Fruit fly (Drosophila melanogaster) whole organism, embryonic: ENCODE results near the gene CG10214.

Source experiments
- Awh ChIP-seq: fragments of 200-800 bp; sonication (Bioruptor generic); IDR thresholded peaks from 2 replicates; pipeline ENCODE4, ENCODE4 v1.3.6; 2022; ENCODE audit warnings: missing biosample characterization, missing genetic modification characterization
- Blimp-1 ChIP-seq: fragments of 200-800 bp; sonication (Bioruptor generic); optimal IDR thresholded peaks from 3 replicates; lab custom pipeline; 2018; ENCODE audit warnings: missing biosample characterization, missing genetic modification characterization, mild to moderate bottlenecking, moderate library complexity, missing genetic modification reagents
- Bteb2 ChIP-seq: fragments of 200-800 bp; sonication (Bioruptor generic); optimal IDR thresholded peaks from 2 replicates; lab custom pipeline; 2016; ENCODE audit warnings: missing biosample characterization, missing genetic modification characterization
- CG10147 ChIP-seq: fragments of 200-800 bp; sonication (Bioruptor generic); optimal IDR thresholded peaks from 2 replicates; lab custom pipeline; 2019; ENCODE audit warnings: missing biosample characterization, mild to moderate bottlenecking, missing genetic modification characterization, moderate library complexity
- CG10274 ChIP-seq: fragments of 200-800 bp; sonication (Bioruptor generic); optimal IDR thresholded peaks from 3 replicates; lab custom pipeline; 2017; ENCODE audit warnings: missing biosample characterization, mild to moderate bottlenecking, missing genetic modification characterization
- CG10565 ChIP-seq: fragments of 200-800 bp; sonication (Bioruptor generic); optimal IDR thresholded peaks from 3 replicates; lab custom pipeline; 2016; ENCODE audit warnings: missing biosample characterization, mild to moderate bottlenecking, missing genetic modification characterization
- CG11723 ChIP-seq: fragments of 200-800 bp; sonication (Bioruptor generic); optimal IDR thresholded peaks from 2 replicates; lab custom pipeline; 2017; ENCODE audit warnings: missing biosample characterization, mild to moderate bottlenecking, missing genetic modification characterization
- CG12299 ChIP-seq: fragments of 200-800 bp; sonication (Bioruptor generic); optimal IDR thresholded peaks from 2 replicates; lab custom pipeline; 2018; ENCODE audit warnings: missing biosample characterization, mild to moderate bottlenecking, missing genetic modification characterization
- CG1602 ChIP-seq: fragments of 200-800 bp; sonication (Bioruptor generic); optimal IDR thresholded peaks from 3 replicates; lab custom pipeline; 2016; ENCODE audit warnings: missing biosample characterization, missing genetic modification characterization
- CG17359 ChIP-seq: fragments of 200-800 bp; sonication (Bioruptor generic); optimal IDR thresholded peaks from 3 replicates; lab custom pipeline; 2018; ENCODE audit warnings: missing biosample characterization, mild to moderate bottlenecking, missing genetic modification characterization, moderate library complexity
- CG18262 ChIP-seq: fragments of 200-800 bp; optimal IDR thresholded peaks from 3 replicates; lab custom pipeline; 2019; ENCODE audit warnings: missing biosample characterization, mild to moderate bottlenecking, missing genetic modification characterization, moderate library complexity
- CG2199 ChIP-seq: fragments of 200-800 bp; sonication (Bioruptor generic); IDR thresholded peaks from 3 replicates; pipeline ENCODE4 v1.3.6; 2022; ENCODE audit warnings: missing biosample characterization, missing genetic modification characterization
- CG31365 ChIP-seq: fragments of 200-800 bp; sonication (Bioruptor generic); optimal IDR thresholded peaks from 2 replicates; lab custom pipeline; 2018; ENCODE audit warnings: missing biosample characterization, mild to moderate bottlenecking, missing genetic modification characterization
- CG31388 ChIP-seq: fragments of 200-800 bp; sonication (Bioruptor generic); optimal IDR thresholded peaks from 2 replicates; lab custom pipeline; 2016; ENCODE audit warnings: missing biosample characterization, missing genetic modification characterization
- CG33557 ChIP-seq: fragments of 200-800 bp; sonication (Bioruptor generic); optimal IDR thresholded peaks from 2 replicates; lab custom pipeline; 2019; ENCODE audit warnings: missing biosample characterization, mild to moderate bottlenecking, missing genetic modification characterization, moderate library complexity
- CG34376 ChIP-seq: fragments of 200-800 bp; sonication (Bioruptor generic); optimal IDR thresholded peaks from 2 replicates; lab custom pipeline; 2018; ENCODE audit warnings: missing biosample characterization, mild to moderate bottlenecking, missing genetic modification characterization
- CG3838 ChIP-seq: fragments of 200-800 bp; sonication (Bioruptor generic); optimal IDR thresholded peaks from 3 replicates; lab custom pipeline; 2016; ENCODE audit warnings: missing biosample characterization, missing genetic modification characterization
- CG7745 ChIP-seq: fragments of 200-800 bp; sonication (Bioruptor generic); optimal IDR thresholded peaks from 2 replicates; lab custom pipeline; 2018; ENCODE audit warnings: missing biosample characterization, mild to moderate bottlenecking, missing genetic modification characterization, moderate library complexity
- CG9727 ChIP-seq: fragments of 200-800 bp; sonication (Bioruptor generic); optimal IDR thresholded peaks from 3 replicates; lab custom pipeline; 2017; ENCODE audit warnings: missing biosample characterization, mild to moderate bottlenecking, missing genetic modification characterization
- CTCF ChIP-seq: fragments of 200-800 bp; sonication (Bioruptor generic); optimal IDR thresholded peaks from 2 replicates; lab custom pipeline; 2017; ENCODE audit warnings: missing biosample characterization, mild to moderate bottlenecking, missing genetic modification characterization, moderate library complexity
- D19A ChIP-seq: fragments of 200-800 bp; optimal IDR thresholded peaks from 3 replicates; lab custom pipeline; 2019; ENCODE audit warnings: missing biosample characterization, mild to moderate bottlenecking, missing genetic modification characterization, moderate library complexity
- Ets65A ChIP-seq: fragments of 200-800 bp; sonication (Bioruptor generic); peaks from one replicate; lab custom pipeline; 2016; ENCODE audit warnings: missing biosample characterization, missing genetic modification characterization
- Hr78 ChIP-seq, 2 experiments: fragments of 200-800 bp in 1 of 2; fragments of >200 bp in 1 of 2; sonication (Bioruptor generic) in 1 of 2; optimal IDR thresholded peaks; 2 replicates each; lab custom pipeline; 2017 to 2019; ENCODE audit warnings: missing biosample characterization in 2 of 2, missing genetic modification characterization in 2 of 2, mild to moderate bottlenecking in 1 of 2, moderate library complexity in 1 of 2
- MBD-R2 ChIP-seq: fragments of 200-800 bp; sonication (Bioruptor generic); IDR thresholded peaks from 2 replicates; pipeline ENCODE4 v1.3.6; 2022; ENCODE audit warnings: missing biosample characterization, missing genetic modification characterization
- NC2α ChIP-seq: fragments of 200-800 bp; sonication (Bioruptor generic); optimal IDR thresholded peaks from 2 replicates; lab custom pipeline; 2016; ENCODE audit warnings: missing biosample characterization, missing genetic modification characterization
- PHDP ChIP-seq: fragments of 200-800 bp; sonication (Bioruptor generic); optimal IDR thresholded peaks from 3 replicates; lab custom pipeline; 2018; ENCODE audit warnings: missing biosample characterization, mild to moderate bottlenecking, missing genetic modification characterization, moderate library complexity
- Pdp1 ChIP-seq, 2 experiments: fragments of 200-800 bp; sonication (Bioruptor generic); optimal IDR thresholded peaks; 3 replicates each; lab custom pipeline; 2016; ENCODE audit warnings: missing biosample characterization in 2 of 2, missing genetic modification characterization in 2 of 2, mild to moderate bottlenecking in 1 of 2, moderate library complexity in 1 of 2
- Ptx1 ChIP-seq: fragments of 200-800 bp; sonication (Bioruptor generic); IDR thresholded peaks from 2 replicates; pipeline ENCODE4 v1.3.6; 2022; ENCODE audit warnings: missing biosample characterization, missing genetic modification characterization
- Sox100B ChIP-seq: fragments of 200-800 bp; sonication (Bioruptor generic); optimal IDR thresholded peaks from 3 replicates; lab custom pipeline; 2018; ENCODE audit warnings: missing biosample characterization, mild to moderate bottlenecking, missing genetic modification characterization
- Sry-δ ChIP-seq: fragments of 200-800 bp; sonication (Bioruptor generic); optimal IDR thresholded peaks from 2 replicates; lab custom pipeline; 2016; ENCODE audit warnings: missing biosample characterization, missing genetic modification characterization
- aop ChIP-seq: fragments of 200-800 bp; sonication (Bioruptor generic); IDR thresholded peaks from 2 replicates; pipeline ENCODE4 v1.3.6; 2022; ENCODE audit warnings: missing biosample characterization, missing genetic modification characterization
- ara ChIP-seq: fragments of 200-800 bp; sonication (Bioruptor generic); IDR thresholded peaks from 2 replicates; pipeline ENCODE4 v1.3.6; 2022; ENCODE audit warnings: missing biosample characterization, missing genetic modification characterization
- crol ChIP-seq: fragments of 200-800 bp; sonication (Bioruptor generic); IDR thresholded peaks from 2 replicates; pipeline ENCODE4 v1.3.6; 2022; ENCODE audit warnings: missing biosample characterization, missing genetic modification characterization
- grn ChIP-seq: fragments of 200-800 bp; sonication (Bioruptor generic); optimal IDR thresholded peaks from 3 replicates; lab custom pipeline; 2017; ENCODE audit warnings: missing biosample characterization, missing genetic modification characterization
- hth ChIP-seq: fragments of >200 bp; optimal IDR thresholded peaks from 2 replicates; lab custom pipeline; 2017; ENCODE audit warnings: inconsistent platforms
- kay ChIP-seq: fragments of 200-800 bp; sonication (Bioruptor generic); optimal IDR thresholded peaks from 2 replicates; lab custom pipeline; 2016; ENCODE audit warnings: missing biosample characterization, missing genetic modification characterization
- ken ChIP-seq: fragments of 200-800 bp; sonication (Bioruptor generic); IDR thresholded peaks from 3 replicates; pipeline ENCODE4 v1.3.6; 2022; ENCODE audit warnings: missing biosample characterization, missing genetic modification characterization
- kni ChIP-seq: fragments of 200-800 bp; sonication (Bioruptor generic); optimal IDR thresholded peaks from 3 replicates; lab custom pipeline; 2017; ENCODE audit warnings: mild to moderate bottlenecking, missing biosample characterization, missing genetic modification reagents, missing genetic modification characterization
- lilli ChIP-seq: fragments of 200-800 bp; sonication (Bioruptor generic); optimal IDR thresholded peaks from 3 replicates; lab custom pipeline; 2016; ENCODE audit warnings: missing biosample characterization, missing genetic modification characterization
- nom ChIP-seq: fragments of 200-800 bp; sonication (Bioruptor generic); optimal IDR thresholded peaks from 2 replicates; lab custom pipeline; 2017; ENCODE audit warnings: missing biosample characterization, missing genetic modification characterization, mild to moderate bottlenecking, moderate library complexity, missing genetic modification reagents
- pros ChIP-seq: fragments of 200-800 bp; sonication (Bioruptor generic); optimal IDR thresholded peaks from 3 replicates; lab custom pipeline; 2019; ENCODE audit warnings: missing biosample characterization, mild to moderate bottlenecking, missing genetic modification characterization, moderate library complexity
- pzg ChIP-seq: fragments of 200-800 bp; sonication (Bioruptor generic); optimal IDR thresholded peaks from 3 replicates; lab custom pipeline; 2018; ENCODE audit warnings: missing biosample characterization, mild to moderate bottlenecking, missing genetic modification characterization, moderate library complexity
- rib ChIP-seq: fragments of 200-800 bp; sonication (Bioruptor generic); IDR thresholded peaks from 2 replicates; pipeline ENCODE4 v1.3.6; 2022; ENCODE audit warnings: missing biosample characterization, missing genetic modification characterization
- row ChIP-seq: fragments of 200-800 bp; sonication (Bioruptor generic); IDR thresholded peaks from 3 replicates; pipeline ENCODE4 v1.3.6; 2022; ENCODE audit warnings: missing biosample characterization, missing genetic modification characterization
- run ChIP-seq: fragments of 200-800 bp; sonication (Bioruptor generic); optimal IDR thresholded peaks from 3 replicates; lab custom pipeline; 2018; ENCODE audit warnings: missing biosample characterization, mild to moderate bottlenecking, missing genetic modification characterization
- slou ChIP-seq: fragments of 200-800 bp; sonication (Bioruptor generic); optimal IDR thresholded peaks from 3 replicates; lab custom pipeline; 2016; ENCODE audit warnings: missing biosample characterization, missing genetic modification characterization
- sug ChIP-seq: fragments of 200-800 bp; optimal IDR thresholded peaks from 2 replicates; lab custom pipeline; 2019; ENCODE audit warnings: missing biosample characterization, mild to moderate bottlenecking, missing genetic modification characterization, moderate library complexity

The CG10214 gene

DNA sequence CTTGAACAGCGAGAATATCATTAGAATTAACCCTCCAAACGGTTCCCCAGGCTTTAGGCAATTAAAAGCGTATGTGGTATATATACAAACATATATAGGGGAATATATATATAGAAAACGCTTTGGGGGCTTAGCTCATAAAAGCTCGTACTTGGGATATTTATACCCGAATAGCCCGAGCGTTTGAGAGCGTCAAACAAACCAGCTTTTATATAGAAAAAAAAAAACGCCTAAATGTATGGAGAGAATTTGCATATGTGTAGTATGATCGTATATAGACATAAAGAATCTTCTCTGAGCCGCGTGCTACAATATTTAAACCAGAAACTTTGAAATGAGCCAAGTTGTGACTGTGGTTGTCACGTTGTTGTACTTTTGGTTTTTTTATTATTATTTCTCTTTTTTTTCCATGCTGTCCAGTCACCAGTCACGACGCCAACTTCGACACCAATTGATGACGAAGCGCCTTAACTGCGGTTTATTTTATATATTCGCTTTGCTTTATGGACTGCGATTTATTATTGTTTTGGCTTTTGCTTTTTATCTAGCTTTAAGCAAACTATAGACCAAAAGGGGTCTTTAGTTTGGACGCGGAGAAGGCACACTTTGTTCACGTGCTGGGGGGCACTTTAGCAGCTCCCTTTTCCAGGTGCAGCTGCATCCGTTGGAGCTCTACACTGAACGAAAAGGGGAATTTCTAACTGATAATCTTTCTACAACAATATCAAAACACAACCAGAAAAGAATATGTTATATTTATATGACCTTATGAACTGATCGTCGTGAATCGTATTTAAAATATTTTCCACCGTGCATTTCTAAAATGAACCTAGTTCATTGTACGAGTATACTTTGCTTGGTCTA, 19.7 kb upstream of the CG10214 start (continued):
- TF ChIP-seq CG18262 (tag; lab: Kevin White, UChicago), result peak; percentile 54
- no peak for TF ChIP-seq Ptx1 (GFP tag; lab: Robert Waterston, UW)
- TF ChIP-seq CG1602 (GFP tag; lab: Kevin White, UChicago), result no peak
- no peak for TF ChIP-seq NC2α (GFP tag; lab: Kevin White, UChicago)
- TF ChIP-seq Sox100B (GFP tag; lab: Kevin White, UChicago), result no peak
- TF ChIP-seq CG7745 (tag; lab: Kevin White, UChicago), result no peak
- no peak for TF ChIP-seq Sry-δ (GFP tag; lab: Kevin White, UChicago)
- no peak for TF ChIP-seq CTCF (GFP tag; lab: Kevin White, UChicago)
- no peak for TF ChIP-seq CG33557 (GFP tag; lab: Kevin White, UChicago)
- TF ChIP-seq CG10147, result no peak
- no peak for TF ChIP-seq CG31365
- TF ChIP-seq CG31388 (GFP tag; lab: Kevin White, UChicago), result no peak
- TF ChIP-seq pzg (GFP tag; lab: Kevin White, UChicago), result no peak
- TF ChIP-seq CG34376 (GFP tag; lab: Kevin White, UChicago), result no peak
- 0 out of 3 replicates have a peak, but pooled peaks have one; percentile 16 for TF ChIP-seq row
- TF ChIP-seq Hr78 (GFP tag; optimal IDR thresholded peaks at IDR 0.05; lab: Kevin White, UChicago), result peak in 1 of 2 experiments; percentile 25
- TF ChIP-seq grn (GFP tag; lab: Kevin White, UChicago), result no peak
- TF ChIP-seq, all 482 proteins: peak for 34

- TF ChIP-seq Bteb2 (no peak), Ets65A (GFP tag; lab: Kevin White, UChicago) (peak; percentile 45), D19A (peak; percentile 27), kni (GFP tag; lab: Kevin White, UChicago) (peak; percentile 31), nom (GFP tag; lab: Kevin White, UChicago) (peak; percentile 87), CG12299 (tag; lab: Kevin White, UChicago) (no peak), Pdp1 (GFP tag; optimal IDR thresholded peaks at IDR 0.05; lab: Kevin White, UChicago) (peak in 1 of 2 experiments; percentile 8), crol (GFP tag; lab: Robert Waterston, UW) (peak; percentile 62), pros (peak; percentile 20), slou (GFP tag; lab: Kevin White, UChicago) (no peak), CG9727 (GFP tag; lab: Kevin White, UChicago) (no peak), Blimp-1 (GFP tag; lab: Kevin White, UChicago) (peak; percentile 93), kay (GFP tag; lab: Kevin White, UChicago) (peak; percentile 3), ken (0 out of 3 replicates have a peak, but pooled peaks have one; percentile 6), hth (lab: Kevin White, UChicago) (no peak)
Measured at dm6 chr3R:23784925-23785680, 17.8 kb upstream of the CG10214 start.

DNA sequence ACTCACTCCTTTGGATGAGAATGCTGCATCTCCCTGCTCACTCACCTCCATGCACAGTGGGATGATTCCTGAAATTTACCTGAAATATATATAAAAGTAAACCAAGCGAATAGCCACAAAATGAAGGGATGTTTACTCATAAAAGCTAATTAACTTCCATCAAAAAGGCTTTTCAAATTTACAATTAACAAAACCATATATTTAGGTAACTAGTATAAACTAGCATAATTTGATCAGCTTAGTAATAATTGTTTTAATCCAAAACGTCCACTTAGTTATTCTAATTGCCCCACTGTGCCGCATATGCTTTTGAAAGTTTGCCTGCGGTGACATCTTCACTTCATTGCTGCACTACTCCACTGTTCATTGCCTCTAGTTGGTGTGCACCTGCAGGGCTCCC, 16.7 kb upstream of the CG10214 start:
- TF ChIP-seq CG10565 (GFP tag; lab: Kevin White, UChicago), result no peak
- TF ChIP-seq CG11723 (GFP tag; lab: Kevin White, UChicago), result peak; percentile 76
- peak; percentile 72 for TF ChIP-seq nom (GFP tag; lab: Kevin White, UChicago)
- peak; percentile 72 for TF ChIP-seq CG17359 (tag; lab: Kevin White, UChicago)
- peak; percentile 34; the same call in 1 of the 2 replicates for TF ChIP-seq Awh (GFP tag; lab: Robert Waterston, UW)
- peak; percentile 67; the same call in 1 of the 2 replicates for TF ChIP-seq ara (GFP tag; lab: Robert Waterston, UW)
- TF ChIP-seq PHDP (tag; lab: Kevin White, UChicago), result peak; percentile 83
- TF ChIP-seq sug (tag; lab: Kevin White, UChicago), result no peak
- peak; percentile 35 for TF ChIP-seq CG3838 (GFP tag; lab: Kevin White, UChicago)
- no peak for TF ChIP-seq CG10274
- no peak for TF ChIP-seq MBD-R2
- no peak for TF ChIP-seq aop
- TF ChIP-seq lilli, result peak; percentile 51
- TF ChIP-seq run (tag; lab: Kevin White, UChicago), result peak; percentile 53
- TF ChIP-seq CG2199 (GFP tag; lab: Robert Waterston, UW), result peak; percentile 29; the same call in 1 of the 3 replicates
- TF ChIP-seq rib (GFP tag; lab: Robert Waterston, UW), result no peak
